Worm (Caenorhabditis elegans) whole organism, early embryonic: ENCODE results near the gene shw-3.

ENCODE experiments used
- B0310.2 ChIP-seq: sonication (generic microtip); optimal IDR thresholded peaks from 2 replicates; lab custom pipeline; 2016; ENCODE audit warnings: mild to moderate bottlenecking, missing genetic modification characterization, missing compliant biosample characterization
- F13C5.2 ChIP-seq: sonication (generic microtip); optimal IDR thresholded peaks from 2 replicates; lab custom pipeline; 2017; ENCODE audit warnings: mild to moderate bottlenecking, missing genetic modification characterization, inconsistent platforms, missing compliant biosample characterization
- aly-1 ChIP-seq: sonication (generic microtip); optimal IDR thresholded peaks from 2 replicates; lab custom pipeline; 2016; ENCODE audit warnings: missing genetic modification characterization, missing compliant biosample characterization
- ama-1 ChIP-seq: fragments of 150-350 bp; optimal IDR thresholded peaks from 2 replicates; lab custom pipeline; 2014
- ceh-13 ChIP-seq: fragments of 200-800 bp; sonication (Bioruptor generic); optimal IDR thresholded peaks from 2 replicates; lab custom pipeline; 2018; ENCODE audit warnings: mild to moderate bottlenecking, missing genetic modification characterization, missing compliant biosample characterization
- ceh-36 ChIP-seq: sonication (generic microtip); optimal IDR thresholded peaks from 2 replicates; lab custom pipeline; 2016; ENCODE audit warnings: missing genetic modification characterization, inconsistent platforms, missing compliant biosample characterization
- ets-7 ChIP-seq: sonication (generic microtip); optimal IDR thresholded peaks from 2 replicates; lab custom pipeline; 2016; ENCODE audit warnings: missing genotype, missing genetic modification characterization, missing compliant biosample characterization
- flt-1 ChIP-seq: fragments of 200-800 bp; sonication (Bioruptor generic); IDR thresholded peaks from 2 replicates; pipeline ENCODE4 v1.3.6; 2022; ENCODE audit warnings: missing genetic modification characterization, missing compliant biosample characterization
- hmbx-1 ChIP-seq: sonication (generic microtip); optimal IDR thresholded peaks from 2 replicates; lab custom pipeline; 2016; ENCODE audit warnings: mild to moderate bottlenecking, missing genetic modification characterization, missing compliant biosample characterization
- hmg-4 ChIP-seq: fragments of 200-800 bp; sonication (Bioruptor generic); optimal IDR thresholded peaks from 2 replicates; lab custom pipeline; 2018; ENCODE audit warnings: mild to moderate bottlenecking, missing genetic modification characterization, missing compliant biosample characterization
- hnd-1 ChIP-seq: sonication (generic microtip); optimal IDR thresholded peaks from 2 replicates; lab custom pipeline; 2016; ENCODE audit warnings: missing genetic modification characterization, missing compliant biosample characterization
- pes-1 ChIP-seq: fragments of 200-800 bp; sonication (Bioruptor generic); IDR thresholded peaks from 2 replicates; pipeline ENCODE4 v1.3.6; 2022; ENCODE audit warnings: missing genetic modification reagents, missing genetic modification characterization, missing compliant biosample characterization
- scrt-1 ChIP-seq: fragments of 200-800 bp; sonication (Bioruptor generic); IDR thresholded peaks from 2 replicates; pipeline ENCODE4 v1.3.6; 2022; ENCODE audit warnings: missing genetic modification characterization, missing compliant biosample characterization
- sea-1 ChIP-seq: fragments of 200-800 bp; sonication (Bioruptor generic); conservative IDR thresholded peaks from 2 replicates; pipeline ENCODE4 v1.3.6; 2022; ENCODE audit warnings: missing genetic modification characterization, missing compliant biosample characterization
- tbx-11 ChIP-seq: fragments of 200-800 bp; sonication (Bioruptor generic); IDR thresholded peaks from 2 replicates; pipeline ENCODE4 v1.3.6; 2022; ENCODE audit warnings: missing genetic modification characterization, missing compliant biosample characterization
- tbx-37 ChIP-seq: fragments of 200-800 bp; sonication (Bioruptor generic); conservative IDR thresholded peaks from 2 replicates; pipeline ENCODE4 v1.3.6; 2022; ENCODE audit warnings: missing genetic modification reagents, missing genetic modification characterization, missing compliant biosample characterization
- tra-4 ChIP-seq: sonication (generic microtip); optimal IDR thresholded peaks from 2 replicates; lab custom pipeline; 2017; ENCODE audit warnings: missing genetic modification characterization, missing compliant biosample characterization

shw-3 gene

DNA sequence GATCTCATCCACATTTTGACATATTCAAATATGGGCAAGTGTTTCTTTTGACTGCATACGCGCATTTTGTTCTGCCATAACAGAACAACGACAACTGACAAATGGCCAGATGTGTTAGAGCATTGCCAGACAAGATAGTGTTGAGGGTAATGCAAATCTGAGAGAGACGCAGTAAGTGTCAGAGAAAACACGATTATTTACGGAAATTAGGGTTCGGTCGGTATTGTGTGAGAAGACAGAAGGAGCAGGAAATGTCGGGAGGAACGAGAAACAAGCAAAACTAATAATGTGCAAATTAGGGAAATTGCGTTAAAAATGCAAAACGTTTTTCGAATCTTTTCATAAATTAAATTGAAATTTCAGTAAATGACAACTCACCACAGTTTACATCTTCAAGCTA, 37.5 kb upstream of the shw-3 start:
- no peak for TF ChIP-seq tbx-37 (GFP tag; lab: Robert Waterston, UW)
- TF ChIP-seq pes-1, result no peak
- TF ChIP-seq tbx-11 (GFP tag; lab: Robert Waterston, UW), result no peak
- no peak for TF ChIP-seq B0310.2 (tag; lab: Kevin White, UChicago)
- no peak for TF ChIP-seq aly-1
- TF ChIP-seq flt-1, result no peak
- TF ChIP-seq scrt-1 (GFP tag; lab: Robert Waterston, UW), result no peak
- no peak for TF ChIP-seq hmbx-1
- no peak for TF ChIP-seq ets-7 (tag; lab: Kevin White, UChicago)
- TF ChIP-seq ceh-36, result no peak
- no peak for TF ChIP-seq tra-4 (tag; lab: Kevin White, UChicago)
- no peak for TF ChIP-seq hmg-4 (GFP tag; lab: Kevin White, UChicago)
- TF ChIP-seq sea-1 (GFP tag; lab: Robert Waterston, UW), result no peak
- TF ChIP-seq F13C5.2 (tag; lab: Kevin White, UChicago), result no peak
- no peak for TF ChIP-seq ama-1
- TF ChIP-seq hnd-1, result no peak

DNA sequence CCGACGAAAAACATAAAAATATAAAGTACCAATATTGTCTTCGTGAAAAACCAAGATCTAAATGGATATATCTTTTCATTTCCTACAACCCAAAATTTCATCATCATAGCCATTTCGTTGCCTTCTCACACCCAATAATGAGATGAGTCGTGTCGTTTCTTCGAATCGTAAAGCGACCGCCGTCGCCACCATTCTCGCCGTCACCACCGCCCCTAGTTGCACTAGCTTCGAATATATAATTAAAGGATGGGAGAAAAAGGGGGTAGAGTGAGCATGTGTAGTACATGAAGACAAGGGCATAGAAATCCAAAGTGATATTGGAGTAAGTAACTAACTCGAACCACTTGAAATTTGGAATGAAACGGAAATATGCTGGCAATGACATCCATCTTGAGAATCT, 35.3 kb upstream of the shw-3 start:
- no peak for TF ChIP-seq ama-1
- TF ChIP-seq hmbx-1, result no peak
- no peak for TF ChIP-seq tbx-37 (GFP tag; lab: Robert Waterston, UW)
- no peak for TF ChIP-seq ceh-13 (GFP tag; lab: Kevin White, UChicago)
- TF ChIP-seq sea-1 (GFP tag; lab: Robert Waterston, UW), result no peak
- no peak for TF ChIP-seq tbx-11 (GFP tag; lab: Robert Waterston, UW)
- no peak for TF ChIP-seq aly-1
- no peak for TF ChIP-seq F13C5.2 (tag; lab: Kevin White, UChicago)
- TF ChIP-seq tra-4 (tag; lab: Kevin White, UChicago), result no peak
- no peak for TF ChIP-seq flt-1
- TF ChIP-seq scrt-1 (GFP tag; lab: Robert Waterston, UW), result no peak
- TF ChIP-seq hmg-4 (GFP tag; lab: Kevin White, UChicago), result no peak
- TF ChIP-seq pes-1, result no peak
- TF ChIP-seq hnd-1, result no peak
- TF ChIP-seq ceh-36, result no peak
- no peak for TF ChIP-seq ets-7 (tag; lab: Kevin White, UChicago)
- TF ChIP-seq B0310.2 (tag; lab: Kevin White, UChicago), result no peak

DNA sequence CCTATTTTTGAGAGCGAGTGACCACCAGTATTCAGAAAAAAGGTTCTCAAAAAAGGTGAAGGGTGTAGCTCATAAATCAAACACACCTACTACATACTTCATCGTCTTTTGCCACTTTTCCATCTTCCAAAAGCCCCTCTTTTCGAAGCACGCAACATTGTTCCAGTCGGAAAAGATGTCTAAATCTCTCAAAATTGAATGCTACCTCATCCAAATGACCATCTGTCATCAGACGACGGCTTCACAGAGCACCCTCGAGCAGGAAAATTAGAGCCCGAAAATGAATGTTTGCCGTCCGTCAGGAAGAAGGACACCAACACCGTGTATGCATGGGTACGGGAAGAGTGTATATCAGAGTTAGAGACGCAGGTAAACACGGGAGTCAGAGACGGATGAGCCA, 34.6 kb upstream of the shw-3 start:
- TF ChIP-seq ceh-36 (no peak), hnd-1 (no peak), hmbx-1 (no peak), tbx-37 (GFP tag; lab: Robert Waterston, UW) (no peak), ama-1 (no peak)

DNA sequence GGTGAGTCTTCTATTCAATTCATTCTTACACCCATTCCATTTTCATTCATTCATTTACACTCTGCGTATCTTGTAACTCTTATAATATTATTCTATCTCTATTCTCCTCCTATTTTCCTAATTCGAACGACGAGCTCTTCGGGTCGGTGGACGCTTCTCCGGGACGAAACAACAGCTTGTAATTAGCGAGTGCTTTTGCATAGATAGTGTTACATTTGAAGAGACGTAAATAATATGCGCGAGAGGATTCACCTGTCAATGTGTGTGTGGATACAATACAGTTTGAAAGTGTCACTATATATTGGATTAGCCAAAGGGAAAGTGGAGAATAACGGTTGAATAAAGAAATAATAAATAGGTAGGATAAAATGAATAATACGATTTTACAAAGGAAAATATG, 33.7 kb upstream of the shw-3 start:
- no peak for TF ChIP-seq hmbx-1
- TF ChIP-seq tbx-11 (GFP tag; lab: Robert Waterston, UW), result no peak
- no peak for TF ChIP-seq B0310.2 (tag; lab: Kevin White, UChicago)
- no peak for TF ChIP-seq ama-1
- no peak for TF ChIP-seq tbx-37 (GFP tag; lab: Robert Waterston, UW)
- TF ChIP-seq ceh-36, result no peak
- TF ChIP-seq ceh-13 (GFP tag; lab: Kevin White, UChicago), result no peak
- TF ChIP-seq F13C5.2 (tag; lab: Kevin White, UChicago), result no peak
- no peak for TF ChIP-seq flt-1
- no peak for TF ChIP-seq hmg-4 (GFP tag; lab: Kevin White, UChicago)
- no peak for TF ChIP-seq hnd-1
- TF ChIP-seq tra-4 (tag; lab: Kevin White, UChicago), result no peak
- no peak for TF ChIP-seq scrt-1 (GFP tag; lab: Robert Waterston, UW)
- no peak for TF ChIP-seq sea-1 (GFP tag; lab: Robert Waterston, UW)
- no peak for TF ChIP-seq pes-1
- TF ChIP-seq ets-7 (tag; lab: Kevin White, UChicago), result no peak
- no peak for TF ChIP-seq aly-1

DNA sequence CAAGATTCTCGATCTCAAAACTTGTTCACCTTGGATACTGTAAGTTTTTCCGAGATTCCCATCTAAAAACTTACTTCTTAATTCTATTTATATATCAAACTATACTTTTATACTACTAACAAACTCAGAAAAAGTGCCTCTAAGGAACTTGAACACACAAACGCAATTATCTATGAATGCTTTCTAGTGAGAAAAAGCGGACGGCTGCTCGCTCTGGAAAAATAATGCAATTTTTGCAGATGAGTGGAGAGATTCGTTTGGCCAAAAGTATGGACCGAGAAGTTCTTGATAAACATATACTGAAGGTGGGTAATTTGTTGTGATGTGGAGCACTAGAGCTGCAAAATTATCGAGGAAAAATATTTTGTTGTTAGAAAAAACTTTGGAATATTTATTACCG, 33.1 kb upstream of the shw-3 start:
- no peak for TF ChIP-seq sea-1 (GFP tag; lab: Robert Waterston, UW)
- no peak for TF ChIP-seq tbx-37 (GFP tag; lab: Robert Waterston, UW)
- TF ChIP-seq hnd-1, result no peak
- no peak for TF ChIP-seq ceh-13 (GFP tag; lab: Kevin White, UChicago)
- TF ChIP-seq aly-1, result no peak
- no peak for TF ChIP-seq B0310.2 (tag; lab: Kevin White, UChicago)
- no peak for TF ChIP-seq pes-1
- no peak for TF ChIP-seq hmg-4 (GFP tag; lab: Kevin White, UChicago)
- no peak for TF ChIP-seq hmbx-1

DNA sequence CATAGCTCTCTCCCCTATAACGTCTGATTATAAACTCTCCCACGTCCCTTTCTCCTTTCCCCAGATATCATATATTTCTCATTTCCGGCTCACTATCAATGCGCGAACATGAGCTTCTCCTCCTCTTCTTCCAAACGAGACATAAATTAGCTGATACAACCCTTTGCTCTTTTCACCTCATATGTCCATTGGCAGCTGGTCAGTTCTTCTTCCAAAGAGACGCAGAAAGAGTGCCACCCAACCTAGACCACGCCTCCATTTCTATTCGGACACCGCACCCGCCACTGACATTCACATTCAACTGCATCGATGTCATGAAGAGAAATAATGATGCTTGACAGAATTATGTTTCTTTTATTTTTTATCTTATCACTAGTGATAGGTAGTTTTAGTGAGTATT, 31.8 kb upstream of the shw-3 start, which contains the start of gene fmi-1:
TSS of gene fmi-1 (plus strand) at position 301 of the 400 bp plus-strand sequence.
- TF ChIP-seq ceh-36 (no peak), tra-4 (tag; lab: Kevin White, UChicago) (no peak), ama-1 (no peak), scrt-1 (GFP tag; lab: Robert Waterston, UW) (no peak), F13C5.2 (tag; lab: Kevin White, UChicago) (no peak), hmbx-1 (no peak), sea-1 (GFP tag; lab: Robert Waterston, UW) (no peak)

DNA sequence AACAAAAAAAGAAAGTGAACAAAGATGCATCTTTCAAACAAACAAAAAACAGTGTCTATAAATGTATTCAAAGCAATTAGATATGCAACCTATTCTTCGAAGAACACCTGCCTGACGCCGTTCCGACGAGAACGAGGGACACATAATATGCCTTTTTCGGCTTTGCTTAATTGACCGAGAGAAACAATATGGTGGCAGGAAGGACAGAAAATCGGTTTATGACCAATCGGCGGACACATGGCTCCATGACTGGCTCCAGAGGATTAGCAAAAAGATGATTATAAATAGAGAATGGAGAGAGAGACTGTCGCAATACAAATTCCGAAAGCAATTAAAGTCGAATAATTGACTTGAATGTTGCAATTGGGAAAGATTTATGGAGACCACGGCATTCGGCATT, 31.3 kb upstream of the shw-3 start:
- TF ChIP-seq flt-1, result no peak
- TF ChIP-seq tra-4 (tag; lab: Kevin White, UChicago), result no peak
- no peak for TF ChIP-seq ceh-36
- TF ChIP-seq ceh-13 (GFP tag; lab: Kevin White, UChicago), result no peak
- no peak for TF ChIP-seq tbx-11 (GFP tag; lab: Robert Waterston, UW)
- no peak for TF ChIP-seq ama-1
- TF ChIP-seq pes-1, result no peak
- TF ChIP-seq hnd-1, result no peak

DNA sequence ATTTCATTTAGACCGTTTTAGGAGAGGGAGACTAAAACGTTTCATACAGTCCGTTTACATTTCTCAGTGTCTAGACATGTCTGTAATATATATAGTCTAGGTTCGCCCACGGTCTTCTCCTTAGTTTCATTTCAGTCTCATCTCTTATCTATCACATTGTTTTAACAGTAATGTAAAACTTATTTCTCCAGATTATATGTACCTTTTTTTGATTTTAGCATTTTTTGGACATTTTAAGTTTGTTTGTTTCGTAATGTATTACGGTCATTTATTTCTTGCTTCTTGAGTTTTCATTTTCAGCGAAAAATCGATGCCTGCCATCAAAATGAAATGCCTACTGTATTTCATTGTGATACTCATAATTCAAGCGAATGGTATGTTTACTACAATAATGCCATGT, 26.9 kb upstream of the shw-3 start, which contains the start of gene F15B9.6:
TSS of gene F15B9.6 (plus strand) at position 301 of the 400 bp plus-strand sequence.
- TF ChIP-seq sea-1 (GFP tag; lab: Robert Waterston, UW) (no peak), tra-4 (tag; lab: Kevin White, UChicago) (no peak), tbx-37 (GFP tag; lab: Robert Waterston, UW) (no peak), flt-1 (no peak), ceh-36 (no peak), hmg-4 (GFP tag; lab: Kevin White, UChicago) (no peak), B0310.2 (tag; lab: Kevin White, UChicago) (no peak)
